Worm (Caenorhabditis elegans) whole organism, L2 larva: ENCODE results near the gene T07F10.3.

Source experiments
- F13H6.1 ChIP-seq: sonication (generic microtip); optimal IDR thresholded peaks from 2 replicates; lab custom pipeline; 2016; ENCODE audit warnings: missing genetic modification characterization, missing compliant biosample characterization
- ama-1 ChIP-seq: fragments of 150-350 bp; optimal IDR thresholded peaks from 2 replicates; lab custom pipeline; 2018; ENCODE audit warnings: inconsistent platforms
- ceh-82 ChIP-seq: fragments of 150-350 bp; optimal IDR thresholded peaks from 2 replicates; lab custom pipeline; 2014; ENCODE audit warnings: missing biosample characterization, missing genetic modification characterization
- fos-1 ChIP-seq: fragments of 150-350 bp; optimal IDR thresholded peaks from 2 replicates; lab custom pipeline; 2014; ENCODE audit warnings: missing biosample characterization, missing genetic modification characterization
- lin-13 ChIP-seq: fragments of 150-350 bp; optimal IDR thresholded peaks from 2 replicates; lab custom pipeline; 2014; ENCODE audit warnings: missing biosample characterization, missing genetic modification reagents, missing genetic modification characterization
- unc-55 ChIP-seq: fragments of 150-350 bp; sonication (generic microtip); optimal IDR thresholded peaks from 3 replicates; lab custom pipeline; 2014; ENCODE audit warnings: missing biosample characterization, missing genetic modification reagents, missing genetic modification characterization

ce11 chrV:12852355-12852754, 17.5 kb downstream of the T07F10.3 start:
- no peak for TF ChIP-seq ama-1 (lab: Kevin White, UChicago)
- TF ChIP-seq fos-1 (tag; lab: Kevin White, UChicago), result peak; percentile 8
- TF ChIP-seq unc-55 (GFP tag; lab: Kevin White, UChicago), result no peak
- TF ChIP-seq ceh-82 (tag; lab: Kevin White, UChicago), result no peak
- no peak for TF ChIP-seq lin-13
- no peak for TF ChIP-seq F13H6.1 (tag; lab: Kevin White, UChicago)
